Worm (Caenorhabditis elegans): ENCODE results near the gene C43H6.6.
A peak's percentile ranks its signal among the peaks of the same experiment; 100 is the strongest.

The C43H6.6 gene

ce11 chrX:2433805-2434204 is 38.7 kb downstream of the C43H6.6 start:
- TF ChIP-seq unc-62 (GFP tag; optimal IDR thresholded peaks at IDR 0.05) (no peak), snpc-4 (tag; optimal IDR thresholded peaks at IDR 0.05) (no peak), ama-1 (optimal IDR thresholded peaks at IDR 0.05) (no peak), ztf-4 (tag; optimal IDR thresholded peaks at IDR 0.05) (no peak), jun-1 (tag; optimal IDR thresholded peaks at IDR 0.05) (no peak), aly-2 (tag; optimal IDR thresholded peaks at IDR 0.05) (no peak), eor-1 (tag; optimal IDR thresholded peaks at IDR 0.05) (no peak), hmg-11 (tag; optimal IDR thresholded peaks at IDR 0.05) (no peak), ceh-9 (tag; optimal IDR thresholded peaks at IDR 0.05) (no peak), ceh-16 (tag; optimal IDR thresholded peaks at IDR 0.05) (no peak), mdl-1 (tag; optimal IDR thresholded peaks at IDR 0.05) (no peak), egl-5 (tag; optimal IDR thresholded peaks at IDR 0.05) (no peak), R02D3.7 (tag; optimal IDR thresholded peaks at IDR 0.05) (no peak)

- no peak for TF ChIP-seq lin-39 (tag; optimal IDR thresholded peaks at IDR 0.05)
- peak; percentile 16 for TF ChIP-seq pha-4 (tag; optimal IDR thresholded peaks at IDR 0.05)
- no peak for TF ChIP-seq fkh-10 (GFP tag; optimal IDR thresholded peaks at IDR 0.05)
- no peak for TF ChIP-seq ceh-82 (tag; optimal IDR thresholded peaks at IDR 0.05)
- TF ChIP-seq nhr-28 (tag; optimal IDR thresholded peaks at IDR 0.05), result no peak
- TF ChIP-seq ama-1 (optimal IDR thresholded peaks at IDR 0.05), result peak; percentile 24
- TF ChIP-seq nhr-76 (tag; optimal IDR thresholded peaks at IDR 0.05), result no peak
- TF ChIP-seq elt-3 (tag; optimal IDR thresholded peaks at IDR 0.05), result no peak
- TF ChIP-seq lin-15B (tag; optimal IDR thresholded peaks at IDR 0.05), result no peak
- no peak for TF ChIP-seq elt-2 (tag; optimal IDR thresholded peaks at IDR 0.05)
- TF ChIP-seq pqm-1 (tag; optimal IDR thresholded peaks at IDR 0.05), result no peak
- TF ChIP-seq nfya-1 (tag; optimal IDR thresholded peaks at IDR 0.05; ENCODE audit: insufficient read depth), result peak; percentile 10
- TF ChIP-seq nhr-77 (tag; optimal IDR thresholded peaks at IDR 0.05), result no peak
Measured at ce11 chrX:2435353-2435752, 40.3 kb downstream of the C43H6.6 start.

ce11 chrX:2438857-2439256 is 43.8 kb downstream of the C43H6.6 start, which contains the start of gene gid-2:
Gene gid-2, minus strand, starts transcription at chrX:2438957.
- TF ChIP-seq nhr-28 (tag; optimal IDR thresholded peaks at IDR 0.05) (no peak), ZK546.5 (tag; optimal IDR thresholded peaks at IDR 0.05) (no peak), nhr-237 (tag; optimal IDR thresholded peaks at IDR 0.05) (no peak), daf-12 (tag; optimal IDR thresholded peaks at IDR 0.05) (no peak), elt-3 (tag; optimal IDR thresholded peaks at IDR 0.05) (no peak), nhr-67 (tag; optimal IDR thresholded peaks at IDR 0.05) (no peak), jun-1 (tag; optimal IDR thresholded peaks at IDR 0.05) (no peak), ztf-11 (tag; optimal IDR thresholded peaks at IDR 0.05) (no peak), skn-1 (tag; optimal IDR thresholded peaks at IDR 0.05) (no peak), fkh-2 (tag; optimal IDR thresholded peaks at IDR 0.05) (no peak)

ce11 chrX:2439309-2439708 is 44.2 kb downstream of the C43H6.6 start:
- TF ChIP-seq nhr-76 (tag; optimal IDR thresholded peaks at IDR 0.05), result no peak
- TF ChIP-seq nfya-1 (tag; optimal IDR thresholded peaks at IDR 0.05; ENCODE audit: insufficient read depth), result peak; percentile 6

ce11 chrX:2439728-2440127 is 44.6 kb downstream of the C43H6.6 start:
- TF ChIP-seq mdl-1 (tag; optimal IDR thresholded peaks at IDR 0.05) (no peak), daf-12 (tag; optimal IDR thresholded peaks at IDR 0.05) (no peak), hmg-11 (tag; optimal IDR thresholded peaks at IDR 0.05) (no peak), mml-1 (tag; optimal IDR thresholded peaks at IDR 0.05) (no peak), ztf-11 (tag; optimal IDR thresholded peaks at IDR 0.05) (no peak), ceh-82 (tag; optimal IDR thresholded peaks at IDR 0.05) (no peak), lin-15B (tag; optimal IDR thresholded peaks at IDR 0.05) (no peak), elt-2 (tag; optimal IDR thresholded peaks at IDR 0.05) (peak; percentile 65), pqm-1 (tag; optimal IDR thresholded peaks at IDR 0.05) (peak; percentile 40), ama-1 (optimal IDR thresholded peaks at IDR 0.05) (no peak), eor-1 (tag; optimal IDR thresholded peaks at IDR 0.05) (no peak), ztf-4 (tag; optimal IDR thresholded peaks at IDR 0.05) (no peak), nhr-11 (tag; optimal IDR thresholded peaks at IDR 0.05) (no peak), unc-62 (GFP tag; optimal IDR thresholded peaks at IDR 0.05) (no peak), lin-39 (tag; optimal IDR thresholded peaks at IDR 0.05) (no peak), pha-4 (tag; optimal IDR thresholded peaks at IDR 0.05) (peak; percentile 41), nhr-28 (tag; optimal IDR thresholded peaks at IDR 0.05) (no peak), nfya-1 (tag; optimal IDR thresholded peaks at IDR 0.05; ENCODE audit: insufficient read depth) (no peak), nhr-23 (tag; optimal IDR thresholded peaks at IDR 0.05) (no peak), zag-1 (tag; optimal IDR thresholded peaks at IDR 0.05) (no peak), sea-2 (GFP tag; optimal IDR thresholded peaks at IDR 0.05) (no peak), nhr-25 (tag; optimal IDR thresholded peaks at IDR 0.05) (no peak), ceh-16 (tag; optimal IDR thresholded peaks at IDR 0.05) (no peak), ceh-9 (tag; optimal IDR thresholded peaks at IDR 0.05) (no peak), nhr-237 (tag; optimal IDR thresholded peaks at IDR 0.05) (no peak), tbx-2 (tag; optimal IDR thresholded peaks at IDR 0.05) (no peak)
